Fruit fly (Drosophila melanogaster) whole organism, wandering third instar larva: ENCODE results near the gene CG43999.

Experiments
- Abd-B ChIP-seq: fragments of >200 bp; optimal IDR thresholded peaks from 2 replicates; lab custom pipeline; 2017; ENCODE audit warnings: missing biosample characterization, missing genetic modification characterization
- Dfd ChIP-seq: fragments of >200 bp; optimal IDR thresholded peaks from 2 replicates; lab custom pipeline; 2017; ENCODE audit warnings: missing biosample characterization, missing genetic modification characterization
- Hnf4 ChIP-seq: fragments of 200-800 bp; sonication (Bioruptor generic); optimal IDR thresholded peaks from 2 replicates; lab custom pipeline; 2016; ENCODE audit warnings: missing biosample characterization, mild to moderate bottlenecking, missing genetic modification characterization
- Myc ChIP-seq: fragments of >200 bp; optimal IDR thresholded peaks from 2 replicates; lab custom pipeline; 2017
- OdsH ChIP-seq: fragments of 200-800 bp; sonication (Bioruptor generic); optimal IDR thresholded peaks from 2 replicates; lab custom pipeline; 2016; ENCODE audit warnings: missing biosample characterization, mild to moderate bottlenecking, missing genetic modification characterization
- brk ChIP-seq: fragments of 200-800 bp; sonication (Bioruptor generic); optimal IDR thresholded peaks from 2 replicates; lab custom pipeline; 2016; ENCODE audit warnings: missing biosample characterization, mild to moderate bottlenecking, missing genetic modification characterization
- pan ChIP-seq: fragments of >200 bp; optimal IDR thresholded peaks from 2 replicates; lab custom pipeline; 2017
- sage ChIP-seq: fragments of 200-800 bp; sonication (Bioruptor generic); optimal IDR thresholded peaks from 2 replicates; lab custom pipeline; 2016; ENCODE audit warnings: missing biosample characterization, mild to moderate bottlenecking, missing genetic modification characterization
- usp ChIP-seq: fragments of >200 bp; optimal IDR thresholded peaks from 2 replicates; lab custom pipeline; 2017; ENCODE audit warnings: missing biosample characterization, missing genetic modification characterization

DNA sequence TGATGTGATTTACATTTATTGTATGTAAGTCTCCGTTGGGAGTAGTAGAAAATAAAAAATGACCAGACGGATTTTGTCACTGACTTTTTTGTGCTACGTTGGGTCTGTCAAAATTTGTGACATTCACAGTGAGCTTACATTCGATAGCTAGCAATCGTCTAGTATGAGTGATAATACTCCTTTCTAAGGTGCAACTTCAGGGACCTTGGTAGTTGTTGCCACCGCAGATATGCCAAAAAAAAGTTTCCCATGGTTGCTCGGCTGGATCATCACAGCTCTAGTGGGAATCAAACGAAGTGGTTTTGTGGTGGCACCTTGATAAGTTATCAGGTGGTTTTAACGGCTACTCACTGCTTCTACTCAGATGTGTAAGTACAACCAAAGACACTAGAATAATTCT lies 35.3 kb downstream of the CG43999 start, which contains the start of gene tbrd-1:
- TF ChIP-seq sage (GFP tag; lab: Kevin White, UChicago) (no peak), pan (no peak), OdsH (GFP tag; lab: Kevin White, UChicago) (no peak), Abd-B (GFP tag; lab: Kevin White, UChicago) (no peak), usp (GFP tag; lab: Kevin White, UChicago) (no peak), brk (no peak), Myc (no peak), Dfd (GFP tag; lab: Kevin White, UChicago) (no peak), Hnf4 (GFP tag; lab: Kevin White, UChicago) (no peak)
